Worm (Caenorhabditis elegans): ENCODE data around the gene larp-1.

Gene larp-1

ce11 chrIII:5024393-5024964 lies 7.0 kb upstream of the larp-1 start, which contains the start of gene pcf-11 (continued):
- TF ChIP-seq tag-97 (GFP tag; IDR thresholded peaks at IDR 0.05) (no peak), Y105C5A.15 (GFP tag; IDR thresholded peaks at IDR 0.05) (no peak), tra-1 (GFP tag; IDR thresholded peaks at IDR 0.05) (no peak), Y5F2A.4 (GFP tag; optimal IDR thresholded peaks at IDR 0.05) (no peak), dpl-1 (GFP tag; optimal IDR thresholded peaks at IDR 0.05) (peak; percentile 61), hlh-30 (tag; optimal IDR thresholded peaks at IDR 0.05; ENCODE audit: insufficient read depth) (peak; percentile 95), R02D3.7 (tag; optimal IDR thresholded peaks at IDR 0.05) (no peak), hmg-1.1 (GFP tag; IDR thresholded peaks at IDR 0.05) (peak; percentile 62), lin-29 (GFP tag; IDR thresholded peaks at IDR 0.05) (no peak), nhr-11 (tag; optimal IDR thresholded peaks at IDR 0.05) (peak; percentile 41), dve-1 (tag; optimal IDR thresholded peaks at IDR 0.05; ENCODE audit: insufficient read depth) (peak; percentile 53), nhr-28 (tag; optimal IDR thresholded peaks at IDR 0.05) (peak; percentile 50), lin-38 (GFP tag; IDR thresholded peaks at IDR 0.05) (peak; percentile 50), madf-5 (GFP tag; IDR thresholded peaks at IDR 0.05) (no peak), aha-1 (tag) (peak; percentile 86), nhr-77 (tag; optimal IDR thresholded peaks at IDR 0.05) (peak; percentile 52), F49E8.2 (tag; optimal IDR thresholded peaks at IDR 0.05; ENCODE audit: borderline replicate concordance) (no peak), F26F4.8 (GFP tag; conservative IDR thresholded peaks at IDR 0.05) (no peak), zfp-3 (GFP tag; conservative IDR thresholded peaks at IDR 0.05) (no peak), jun-1 (tag; optimal IDR thresholded peaks at IDR 0.05) (no peak), dmd-6 (GFP tag; IDR thresholded peaks at IDR 0.05) (peak; percentile 13; the same call in 1 of the 2 replicates), snpc-1.2 (GFP tag; IDR thresholded peaks at IDR 0.05) (no peak), mxl-2 (GFP tag; conservative IDR thresholded peaks at IDR 0.05) (no peak), pha-4 (GFP tag; IDR thresholded peaks at IDR 0.05) (no peak), pha-4 (tag; optimal IDR thresholded peaks at IDR 0.05) (no peak), Y48G9A.11 (GFP tag; IDR thresholded peaks at IDR 0.05) (no peak), dmd-8 (GFP tag; IDR thresholded peaks at IDR 0.05) (no peak), lin-1 (GFP tag; IDR thresholded peaks at IDR 0.05) (no peak), mep-1 (tag; optimal IDR thresholded peaks at IDR 0.05) (peak; percentile 64), lsy-2 (tag; optimal IDR thresholded peaks at IDR 0.05) (peak; percentile 24 to 65), lin-15B (tag; optimal IDR thresholded peaks at IDR 0.05) (no peak), daf-16 (GFP tag; optimal IDR thresholded peaks at IDR 0.05) (no peak), daf-16 (tag; optimal IDR thresholded peaks at IDR 0.05) (peak; percentile 27), saeg-2 (GFP tag; IDR thresholded peaks at IDR 0.05) (no peak)

ce11 chrIII:5023642-5024041 lies 6.2 kb upstream of the larp-1 start:
- TF ChIP-seq aha-1 (tag) (peak; percentile 92), hif-1 (tag; optimal IDR thresholded peaks at IDR 0.05) (no peak)

ce11 chrIII:5022964-5023363 lies 5.5 kb upstream of the larp-1 start, which contains the start of gene R144.13:
TSS of gene R144.13 (plus strand) at chrIII:5023264.
- TF ChIP-seq nhr-41 (GFP tag; IDR thresholded peaks at IDR 0.05), result no peak
- TF ChIP-seq hif-1 (tag; optimal IDR thresholded peaks at IDR 0.05), result no peak
- no peak for TF ChIP-seq nhr-48 (tag; optimal IDR thresholded peaks at IDR 0.05)
- TF ChIP-seq zfp-2 (tag; optimal IDR thresholded peaks at IDR 0.05), result no peak
- no peak for TF ChIP-seq daf-19 (GFP tag; conservative IDR thresholded peaks at IDR 0.05)
- TF ChIP-seq aha-1 (tag), result peak; percentile 19
